Worm (Caenorhabditis elegans): ENCODE data around the gene sre-38.

sre-38 gene

DNA sequence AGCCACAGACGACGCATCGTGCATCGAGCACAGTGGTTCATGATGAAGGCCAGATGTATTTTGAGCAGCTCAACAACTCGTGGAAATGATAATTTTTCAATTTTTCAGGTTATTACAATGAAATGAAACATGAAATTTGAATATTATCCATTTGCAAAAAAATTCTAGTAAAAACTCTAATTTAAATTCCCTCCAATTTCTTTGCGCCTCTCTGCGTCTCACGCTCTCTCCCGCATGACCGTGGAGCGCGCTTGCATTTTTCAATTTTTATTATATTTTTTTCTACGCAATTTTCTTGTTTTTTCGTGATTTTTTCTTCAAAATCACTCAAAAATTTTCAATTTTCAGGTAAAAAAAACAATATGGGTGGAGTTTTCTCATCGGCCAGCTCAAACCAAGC lies 2.0 kb downstream of the sre-38 start, which contains the start of gene tag-281:
TSS of gene tag-281 (plus strand) at position 340 of the 400 bp plus-strand sequence.
- TF ChIP-seq ama-1 (optimal IDR thresholded peaks at IDR 0.05) (no peak), nhr-23 (tag; optimal IDR thresholded peaks at IDR 0.05) (peak; percentile 91), zag-1 (tag; optimal IDR thresholded peaks at IDR 0.05) (no peak), unc-62 (GFP tag; optimal IDR thresholded peaks at IDR 0.05) (no peak), nhr-77 (tag; optimal IDR thresholded peaks at IDR 0.05) (no peak), elt-2 (tag; optimal IDR thresholded peaks at IDR 0.05) (no peak), daf-12 (tag; optimal IDR thresholded peaks at IDR 0.05) (no peak), aly-2 (tag; optimal IDR thresholded peaks at IDR 0.05) (no peak), ztf-4 (tag; optimal IDR thresholded peaks at IDR 0.05) (no peak), lin-15B (tag; optimal IDR thresholded peaks at IDR 0.05) (peak; percentile 92), nhr-43 (tag; optimal IDR thresholded peaks at IDR 0.05; ENCODE audit: poor library complexity, severe bottlenecking) (no peak), lin-39 (tag; optimal IDR thresholded peaks at IDR 0.05) (peak; percentile 49), nfya-1 (tag; optimal IDR thresholded peaks at IDR 0.05; ENCODE audit: insufficient read depth) (peak; percentile 90), jun-1 (tag; optimal IDR thresholded peaks at IDR 0.05) (peak; percentile 52), R02D3.7 (tag; optimal IDR thresholded peaks at IDR 0.05) (peak; percentile 72), eor-1 (tag; optimal IDR thresholded peaks at IDR 0.05) (no peak), nhr-25 (tag; optimal IDR thresholded peaks at IDR 0.05) (no peak), nhr-76 (tag; optimal IDR thresholded peaks at IDR 0.05) (no peak), fos-1 (tag; optimal IDR thresholded peaks at IDR 0.05) (no peak), mdl-1 (tag; optimal IDR thresholded peaks at IDR 0.05) (no peak), egl-27 (tag; optimal IDR thresholded peaks at IDR 0.05) (no peak), unc-39 (tag; optimal IDR thresholded peaks at IDR 0.05) (no peak), nhr-28 (tag; optimal IDR thresholded peaks at IDR 0.05) (no peak), nhr-67 (tag; optimal IDR thresholded peaks at IDR 0.05) (no peak), fkh-10 (GFP tag; optimal IDR thresholded peaks at IDR 0.05) (peak; percentile 33), mml-1 (tag; optimal IDR thresholded peaks at IDR 0.05) (no peak), skn-1 (tag; optimal IDR thresholded peaks at IDR 0.05) (peak; percentile 52), hmg-11 (tag; optimal IDR thresholded peaks at IDR 0.05) (peak; percentile 22), lsy-12 (tag; optimal IDR thresholded peaks at IDR 0.05) (no peak), sea-2 (GFP tag; optimal IDR thresholded peaks at IDR 0.05) (no peak), nhr-237 (tag; optimal IDR thresholded peaks at IDR 0.05) (no peak), pqm-1 (tag; optimal IDR thresholded peaks at IDR 0.05) (peak; percentile 53), egl-5 (tag; optimal IDR thresholded peaks at IDR 0.05) (peak; percentile 52), elt-3 (tag; optimal IDR thresholded peaks at IDR 0.05) (no peak), nhr-11 (tag; optimal IDR thresholded peaks at IDR 0.05) (no peak), ceh-16 (tag; optimal IDR thresholded peaks at IDR 0.05) (no peak), tbx-2 (tag; optimal IDR thresholded peaks at IDR 0.05) (peak; percentile 6), fkh-2 (tag; optimal IDR thresholded peaks at IDR 0.05) (no peak), ceh-82 (tag; optimal IDR thresholded peaks at IDR 0.05) (peak; percentile 44), ceh-9 (tag; optimal IDR thresholded peaks at IDR 0.05) (no peak), snpc-4 (tag; optimal IDR thresholded peaks at IDR 0.05) (peak; percentile 69), ceh-28 (tag; optimal IDR thresholded peaks at IDR 0.05) (peak; percentile 52), nhr-12 (tag; optimal IDR thresholded peaks at IDR 0.05) (no peak), ZK546.5 (tag; optimal IDR thresholded peaks at IDR 0.05) (no peak), elt-1 (tag; optimal IDR thresholded peaks at IDR 0.05) (no peak), pha-4 (tag; optimal IDR thresholded peaks at IDR 0.05) (peak; percentile 87), ztf-11 (tag; optimal IDR thresholded peaks at IDR 0.05) (no peak)

Measured in whole organism, L3 larva.